Fruit fly (Drosophila melanogaster) whole organism, embryonic: ENCODE data around the gene Ssu72.

ENCODE experiments used
- B-H1 ChIP-seq: fragments of 200-800 bp; sonication (Bioruptor generic); IDR thresholded peaks from 3 replicates; pipeline ENCODE4 v1.3.6; 2022; ENCODE audit warnings: missing biosample characterization, missing genetic modification characterization
- BEAF-32 ChIP-seq: fragments of 200-800 bp; sonication (Bioruptor generic); optimal IDR thresholded peaks from 3 replicates; lab custom pipeline; 2017; ENCODE audit warnings: missing biosample characterization, missing genetic modification characterization, mild to moderate bottlenecking, moderate library complexity, missing genetic modification reagents
- CG10565 ChIP-seq: fragments of 200-800 bp; sonication (Bioruptor generic); optimal IDR thresholded peaks from 3 replicates; lab custom pipeline; 2016; ENCODE audit warnings: missing biosample characterization, mild to moderate bottlenecking, missing genetic modification characterization
- CG10654 ChIP-seq: fragments of 200-800 bp; sonication (Bioruptor generic); optimal IDR thresholded peaks from 2 replicates; lab custom pipeline; 2016; ENCODE audit warnings: missing biosample characterization, missing genetic modification characterization
- CG11085 ChIP-seq: fragments of 200-800 bp; sonication (Bioruptor generic); IDR thresholded peaks from 2 replicates; pipeline ENCODE4 v1.3.6; 2022; ENCODE audit warnings: missing biosample characterization, missing genetic modification characterization
- CG11093 ChIP-seq: fragments of 200-800 bp; sonication (Bioruptor generic); IDR thresholded peaks from 3 replicates; pipeline ENCODE4 v1.3.6; 2022; ENCODE audit warnings: missing biosample characterization, missing genetic modification characterization
- CG11398 ChIP-seq: fragments of 200-800 bp; sonication (Bioruptor generic); optimal IDR thresholded peaks from 2 replicates; lab custom pipeline; 2016; ENCODE audit warnings: missing biosample characterization, missing genetic modification characterization
- CG12744 ChIP-seq: fragments of 200-800 bp; sonication (Bioruptor generic); optimal IDR thresholded peaks from 2 replicates; lab custom pipeline; 2016; ENCODE audit warnings: missing biosample characterization, missing genetic modification characterization
- CG13287 ChIP-seq: fragments of 200-800 bp; sonication (Bioruptor generic); IDR thresholded peaks from 2 replicates; pipeline ENCODE4 v1.3.6; 2022; ENCODE audit warnings: missing biosample characterization, missing genetic modification characterization; ENCODE audit not compliant: partially characterized antibody
- CG13296 ChIP-seq: fragments of 200-800 bp; sonication (Bioruptor generic); optimal IDR thresholded peaks from 3 replicates; lab custom pipeline; 2018; ENCODE audit warnings: missing biosample characterization, mild to moderate bottlenecking, missing genetic modification characterization
- CG14860 ChIP-seq: fragments of 200-800 bp; sonication (Bioruptor generic); IDR thresholded peaks from 3 replicates; pipeline ENCODE4 v1.3.6; 2022; ENCODE audit warnings: missing biosample characterization, missing genetic modification characterization; ENCODE audit not compliant: partially characterized antibody
- CG15696 ChIP-seq: fragments of 200-800 bp; sonication (Bioruptor generic); optimal IDR thresholded peaks from 2 replicates; lab custom pipeline; 2019; ENCODE audit warnings: missing biosample characterization, mild to moderate bottlenecking, missing genetic modification characterization, moderate library complexity
- CG17328 ChIP-seq: fragments of 200-800 bp; sonication (Bioruptor generic); IDR thresholded peaks from 2 replicates; pipeline ENCODE4 v1.3.6; 2022; ENCODE audit warnings: missing biosample characterization, missing genetic modification characterization
- CG2202 ChIP-seq: fragments of 200-800 bp; sonication (Bioruptor generic); optimal IDR thresholded peaks from 2 replicates; lab custom pipeline; 2018; ENCODE audit warnings: missing biosample characterization, mild to moderate bottlenecking, missing genetic modification characterization
- CG31388 ChIP-seq: fragments of 200-800 bp; sonication (Bioruptor generic); optimal IDR thresholded peaks from 2 replicates; lab custom pipeline; 2016; ENCODE audit warnings: missing biosample characterization, missing genetic modification characterization
- CG31441 ChIP-seq: fragments of 200-800 bp; sonication (Bioruptor generic); IDR thresholded peaks from 2 replicates; pipeline ENCODE4 v1.3.6; 2022; ENCODE audit warnings: missing biosample characterization, missing genetic modification characterization
- CG32532 ChIP-seq: fragments of 200-800 bp; sonication (Bioruptor generic); IDR thresholded peaks from 2 replicates; pipeline ENCODE4 v1.3.6; 2022; ENCODE audit warnings: missing biosample characterization, missing genetic modification characterization
- CG3726 ChIP-seq: fragments of 200-800 bp; sonication (Bioruptor generic); IDR thresholded peaks from 3 replicates; pipeline ENCODE4, ENCODE4 v1.3.6; 2022; ENCODE audit warnings: missing biosample characterization, missing genetic modification characterization
- CG42726 ChIP-seq: fragments of 200-800 bp; sonication (Bioruptor generic); IDR thresholded peaks from 2 replicates; pipeline ENCODE4 v1.3.6; 2022; ENCODE audit warnings: missing biosample characterization, missing genetic modification characterization; ENCODE audit not compliant: partially characterized antibody
- CG4328 ChIP-seq: fragments of 200-800 bp; sonication (Bioruptor generic); optimal IDR thresholded peaks from 3 replicates; lab custom pipeline; 2017; ENCODE audit warnings: missing biosample characterization, missing genetic modification reagents, missing genetic modification characterization
- CG4617 ChIP-seq: fragments of 200-800 bp; sonication (Bioruptor generic); optimal IDR thresholded peaks from 3 replicates; lab custom pipeline; 2016; ENCODE audit warnings: missing biosample characterization, missing genetic modification characterization, borderline replicate concordance
- CG4820 ChIP-seq: fragments of 200-800 bp; sonication (Bioruptor generic); optimal IDR thresholded peaks from 3 replicates; lab custom pipeline; 2016; ENCODE audit warnings: missing biosample characterization, missing genetic modification characterization
- CG6175 ChIP-seq: fragments of 200-800 bp; sonication (Bioruptor generic); IDR thresholded peaks from 3 replicates; pipeline ENCODE4 v1.3.6; 2022; ENCODE audit warnings: missing biosample characterization, missing genetic modification characterization
- CG6689 ChIP-seq: fragments of 200-800 bp; sonication (Bioruptor generic); IDR thresholded peaks from 2 replicates; pipeline ENCODE4 v1.3.6; 2022; ENCODE audit warnings: missing biosample characterization, missing genetic modification characterization
- CG6854 ChIP-seq: fragments of 200-800 bp; sonication (Bioruptor generic); optimal IDR thresholded peaks from 3 replicates; lab custom pipeline; 2017; ENCODE audit warnings: missing biosample characterization, mild to moderate bottlenecking, missing genetic modification characterization
- CG7839 ChIP-seq: fragments of 200-800 bp; sonication (Bioruptor generic); optimal IDR thresholded peaks from 3 replicates; lab custom pipeline; 2018; ENCODE audit warnings: missing biosample characterization, mild to moderate bottlenecking, missing genetic modification characterization, moderate library complexity
- D19A ChIP-seq: fragments of 200-800 bp; optimal IDR thresholded peaks from 3 replicates; lab custom pipeline; 2019; ENCODE audit warnings: missing biosample characterization, mild to moderate bottlenecking, missing genetic modification characterization, moderate library complexity
- Doc2 ChIP-seq: fragments of 200-800 bp; sonication (Bioruptor generic); IDR thresholded peaks from 2 replicates; pipeline ENCODE4 v1.3.6; 2022; ENCODE audit warnings: missing biosample characterization, missing genetic modification characterization
- Fer2 ChIP-seq: fragments of 200-800 bp; sonication (Bioruptor generic); optimal IDR thresholded peaks from 2 replicates; lab custom pipeline; 2018; ENCODE audit warnings: missing biosample characterization, mild to moderate bottlenecking, missing genetic modification characterization, moderate library complexity
- H15 ChIP-seq: fragments of 200-800 bp; sonication (Bioruptor generic); IDR thresholded peaks from 3 replicates; pipeline ENCODE4 v1.3.6; 2022; ENCODE audit warnings: missing biosample characterization, missing genetic modification characterization
- Hand ChIP-seq: fragments of 200-800 bp; sonication (Bioruptor generic); optimal IDR thresholded peaks from 2 replicates; lab custom pipeline; 2017; ENCODE audit warnings: mild to moderate bottlenecking, missing biosample characterization, missing genetic modification reagents, missing genetic modification characterization
- Hr51 ChIP-seq, 2 experiments: fragments of 200-800 bp; sonication (Bioruptor generic); optimal IDR thresholded peaks; 2 replicates in 1 of 2; 3 replicates in 1 of 2; lab custom pipeline; 2016 to 2018; ENCODE audit warnings: missing biosample characterization in 2 of 2, missing genetic modification characterization in 2 of 2, mild to moderate bottlenecking in 1 of 2, moderate library complexity in 1 of 2
- MESR4 ChIP-seq: fragments of 200-800 bp; sonication (Bioruptor generic); optimal IDR thresholded peaks from 2 replicates; lab custom pipeline; 2018; ENCODE audit warnings: missing biosample characterization, mild to moderate bottlenecking, missing genetic modification characterization, moderate library complexity
- Med ChIP-seq: fragments of 200-800 bp; sonication (Bioruptor generic); peaks from one replicate; lab custom pipeline; 2016; ENCODE audit warnings: missing biosample characterization, missing genetic modification characterization, mild to moderate bottlenecking, inconsistent platforms, moderate library complexity
- Optix ChIP-seq: fragments of 200-800 bp; sonication (Bioruptor generic); IDR thresholded peaks from 3 replicates; pipeline ENCODE4 v1.3.6; 2022; ENCODE audit warnings: missing biosample characterization, missing genetic modification characterization
- YL-1 ChIP-seq: fragments of 200-800 bp; sonication (Bioruptor generic); optimal IDR thresholded peaks from 3 replicates; lab custom pipeline; 2017; ENCODE audit warnings: missing biosample characterization, mild to moderate bottlenecking, missing genetic modification characterization
- ara ChIP-seq: fragments of 200-800 bp; sonication (Bioruptor generic); IDR thresholded peaks from 2 replicates; pipeline ENCODE4 v1.3.6; 2022; ENCODE audit warnings: missing biosample characterization, missing genetic modification characterization
- bcd ChIP-seq: fragments of 200-800 bp; sonication (Bioruptor generic); optimal IDR thresholded peaks from 2 replicates; lab custom pipeline; 2017; ENCODE audit warnings: missing biosample characterization, mild to moderate bottlenecking, missing genetic modification characterization
- chinmo ChIP-seq: fragments of 200-800 bp; sonication (Bioruptor generic); IDR thresholded peaks from 4 replicates; pipeline ENCODE4 v1.3.6; 2022; ENCODE audit warnings: missing biosample characterization, missing genetic modification characterization; ENCODE audit not compliant: partially characterized antibody
- dati ChIP-seq: fragments of 200-800 bp; sonication (Bioruptor generic); IDR thresholded peaks from 2 replicates; pipeline ENCODE4 v1.3.6; 2022; ENCODE audit warnings: missing biosample characterization, missing genetic modification characterization
- dpn ChIP-seq, 2 experiments: fragments of 200-800 bp; sonication (Bioruptor generic); optimal IDR thresholded peaks; 3 replicates each; lab custom pipeline; 2016; ENCODE audit warnings: missing biosample characterization in 2 of 2, missing genetic modification characterization in 2 of 2
- esg ChIP-seq: fragments of 200-800 bp; sonication (Bioruptor generic); conservative IDR thresholded peaks from 2 replicates; pipeline ENCODE4 v1.3.6; 2022; ENCODE audit warnings: missing biosample characterization, missing genetic modification characterization
- gce ChIP-seq: fragments of 200-800 bp; sonication (Bioruptor generic); IDR thresholded peaks from 3 replicates; pipeline ENCODE4 v1.3.6; 2022; ENCODE audit warnings: missing biosample characterization, missing genetic modification characterization
- hth ChIP-seq: fragments of >200 bp; optimal IDR thresholded peaks from 2 replicates; lab custom pipeline; 2017; ENCODE audit warnings: inconsistent platforms
- ken ChIP-seq: fragments of 200-800 bp; sonication (Bioruptor generic); IDR thresholded peaks from 3 replicates; pipeline ENCODE4 v1.3.6; 2022; ENCODE audit warnings: missing biosample characterization, missing genetic modification characterization
- lola ChIP-seq, 3 experiments: fragments of >200 bp in 2 of 3; fragments of 200-800 bp in 1 of 3; sonication (Bioruptor generic) in 1 of 3; optimal IDR thresholded peaks; 2 replicates each; lab custom pipeline; 2017 to 2019; ENCODE audit warnings: missing biosample characterization in 3 of 3, missing genetic modification characterization in 3 of 3, mild to moderate bottlenecking in 1 of 3, moderate library complexity in 1 of 3
- sens ChIP-seq: fragments of 200-800 bp; sonication (Bioruptor generic); peaks from one replicate; lab custom pipeline; 2016; ENCODE audit warnings: missing biosample characterization, missing genetic modification characterization
- sens-2 ChIP-seq: fragments of 200-800 bp; sonication (Bioruptor generic); IDR thresholded peaks from 2 replicates; pipeline ENCODE4 v1.3.6; 2022; ENCODE audit warnings: missing biosample characterization, missing genetic modification characterization
- shn ChIP-seq: fragments of 200-800 bp; sonication (Bioruptor generic); optimal IDR thresholded peaks from 3 replicates; lab custom pipeline; 2016; ENCODE audit warnings: missing biosample characterization, missing genetic modification characterization

Gene Ssu72

DNA sequence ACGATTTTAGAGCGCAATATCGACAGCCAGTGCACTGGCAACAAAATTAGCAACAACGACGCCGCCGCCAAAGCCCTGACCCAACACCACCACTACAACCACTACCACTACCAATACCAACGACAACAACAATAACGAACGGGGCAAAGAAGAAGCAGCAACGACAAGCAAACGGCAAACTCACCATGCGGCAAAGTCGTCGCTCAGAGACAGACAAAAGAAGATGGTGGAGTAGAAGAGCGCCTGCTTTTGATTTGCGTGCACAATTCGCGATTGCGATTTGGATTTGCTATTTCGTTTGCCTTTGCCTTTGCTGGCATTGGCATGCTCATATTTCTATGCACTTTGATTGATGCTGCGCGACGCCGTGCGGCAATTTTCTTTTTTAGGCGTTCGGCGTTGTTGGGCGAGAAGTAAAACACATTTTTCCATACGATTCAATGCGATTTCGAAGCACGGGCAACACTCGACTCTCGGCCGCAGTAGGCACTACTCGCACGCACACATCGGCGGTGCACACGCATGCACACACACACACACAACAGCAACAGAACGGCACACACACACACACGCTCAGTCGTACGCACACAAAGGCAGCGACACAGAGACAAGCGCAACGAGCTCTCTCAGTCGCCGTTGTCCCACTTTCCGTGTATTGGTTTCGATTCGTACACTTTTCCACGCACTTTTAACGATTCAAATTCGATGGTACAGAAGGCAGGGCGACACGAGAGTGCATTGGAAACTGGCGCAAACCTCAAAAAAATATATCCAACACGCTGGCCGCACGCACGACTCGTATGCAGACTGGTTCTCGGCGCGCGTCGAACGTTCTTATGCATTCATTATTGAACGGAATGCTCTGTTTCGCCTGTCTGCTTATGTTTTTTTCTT lies 26.7 kb upstream of the Ssu72 start (continued):
- TF ChIP-seq CG3726 (GFP tag; lab: Robert Waterston, UW): no peak
- no peak for TF ChIP-seq B-H1 (GFP tag; lab: Robert Waterston, UW)
- no peak for TF ChIP-seq shn
- no peak for TF ChIP-seq CG12744
- peak; percentile 88; the same call in 2 of the 4 replicates for TF ChIP-seq chinmo (GFP tag; lab: Robert Waterston, UW)
- no peak for TF ChIP-seq H15 (GFP tag; lab: Robert Waterston, UW)
- no peak for TF ChIP-seq dpn (GFP tag; optimal IDR thresholded peaks at IDR 0.05; lab: Kevin White, UChicago)
- TF ChIP-seq CG11085 (GFP tag; lab: Robert Waterston, UW): no peak
- no peak for TF ChIP-seq CG6854 (GFP tag; lab: Kevin White, UChicago)
- no peak for TF ChIP-seq CG11093 (GFP tag; lab: Robert Waterston, UW)
- TF ChIP-seq CG42726 (GFP tag; lab: Robert Waterston, UW): no peak
- no peak for TF ChIP-seq Hr51 (GFP tag; optimal IDR thresholded peaks at IDR 0.05; lab: Kevin White, UChicago)
- TF ChIP-seq sens-2 (GFP tag; lab: Robert Waterston, UW): no peak
- no peak for TF ChIP-seq CG13296 (GFP tag; lab: Kevin White, UChicago)
- no peak for TF ChIP-seq CG14860 (GFP tag; lab: Robert Waterston, UW)
- peak; percentile 4 for TF ChIP-seq sens (GFP tag; lab: Kevin White, UChicago)
- TF ChIP-seq D19A (tag; lab: Kevin White, UChicago): no peak
- no peak for TF ChIP-seq bcd
- no peak for TF ChIP-seq gce (GFP tag; lab: Robert Waterston, UW)
- TF ChIP-seq CG4328 (GFP tag; lab: Kevin White, UChicago): no peak
- no peak for TF ChIP-seq CG11398 (GFP tag; lab: Kevin White, UChicago)
- no peak for TF ChIP-seq hth (lab: Kevin White, UChicago)
- TF ChIP-seq CG10565 (GFP tag; lab: Kevin White, UChicago): no peak
- TF ChIP-seq CG31441 (GFP tag; lab: Robert Waterston, UW): no peak
- no peak for TF ChIP-seq CG32532 (GFP tag; lab: Robert Waterston, UW)
- TF ChIP-seq CG13287 (GFP tag; lab: Robert Waterston, UW): no peak
- TF ChIP-seq Optix (GFP tag; lab: Robert Waterston, UW): no peak
- TF ChIP-seq BEAF-32 (GFP tag; lab: Kevin White, UChicago): no peak
- no peak for TF ChIP-seq CG10654 (GFP tag; lab: Kevin White, UChicago)
- no peak for TF ChIP-seq esg
- TF ChIP-seq lola (GFP tag; optimal IDR thresholded peaks at IDR 0.05; lab: Kevin White, UChicago): peak in 1 of 3 experiments; percentile 80
- TF ChIP-seq CG17328: no peak
- no peak for TF ChIP-seq CG15696 (tag; lab: Kevin White, UChicago)
- no peak for TF ChIP-seq ara (GFP tag; lab: Robert Waterston, UW)
- no peak for TF ChIP-seq Doc2 (GFP tag; lab: Robert Waterston, UW)
- TF ChIP-seq dati (GFP tag; lab: Robert Waterston, UW): no peak
- TF ChIP-seq Hand (GFP tag; lab: Kevin White, UChicago): no peak
- 0 out of 3 replicates have a peak, but pooled peaks have one; percentile 6 for TF ChIP-seq CG6175 (GFP tag; lab: Robert Waterston, UW)
- no peak for TF ChIP-seq CG4617 (GFP tag; lab: Kevin White, UChicago)
- peak; percentile 90 for TF ChIP-seq MESR4
- TF ChIP-seq CG4820: no peak
- TF ChIP-seq CG7839 (tag; lab: Kevin White, UChicago): no peak
- TF ChIP-seq CG6689: no peak
- no peak for TF ChIP-seq ken (GFP tag; lab: Robert Waterston, UW)
- no peak for TF ChIP-seq CG2202
- peak; percentile 79 for TF ChIP-seq Med (GFP tag; lab: Kevin White, UChicago)
- TF ChIP-seq CG31388 (GFP tag; lab: Kevin White, UChicago): no peak
- no peak for TF ChIP-seq Fer2 (tag; lab: Kevin White, UChicago)
- peak; percentile 18 for TF ChIP-seq YL-1 (GFP tag; lab: Kevin White, UChicago)
